Worm (Caenorhabditis elegans) whole organism, L1 larva: ENCODE data around the gene acs-20.

Experiments
- C16A3.4 ChIP-seq: fragments of 150-350 bp; optimal IDR thresholded peaks from 2 replicates; lab custom pipeline; 2014; ENCODE audit warnings: missing biosample characterization, missing genetic modification characterization
- C34B4.2 ChIP-seq: sonication (generic microtip); optimal IDR thresholded peaks from 2 replicates; lab custom pipeline; 2017; ENCODE audit warnings: mild to moderate bottlenecking, missing genetic modification characterization, missing compliant biosample characterization
- alr-1 ChIP-seq: fragments of 200-800 bp; sonication (Bioruptor generic); optimal IDR thresholded peaks from 2 replicates; lab custom pipeline; 2018; ENCODE audit warnings: borderline replicate concordance, mild to moderate bottlenecking, missing genetic modification characterization, missing compliant biosample characterization
- ceh-82 ChIP-seq, 3 experiments: fragments of 150-350 bp in 1 of 3; sonication (generic microtip) in 2 of 3; optimal IDR thresholded peaks; 2 replicates each; lab custom pipeline; 2014 to 2017; ENCODE audit warnings: missing biosample characterization in 3 of 3, missing genetic modification characterization in 3 of 3
- efl-1 ChIP-seq, 4 experiments: fragments of 150-350 bp; optimal IDR thresholded peaks in 3 of 4; peaks in 1 of 4; 1 replicate in 1 of 4; 2 replicates in 3 of 4; lab custom pipeline; 2014; ENCODE audit warnings: missing biosample characterization in 2 of 4, missing genetic modification characterization in 2 of 4, missing genetic modification reagents in 2 of 4
- elt-3 ChIP-seq, 6 experiments: fragments of 150-350 bp in 1 of 6; sonication (generic microtip); optimal IDR thresholded peaks; 2 replicates each; lab custom pipeline; 2017 to 2018; ENCODE audit warnings: missing biosample characterization in 6 of 6, missing genetic modification characterization in 6 of 6, inconsistent platforms in 1 of 6
- fos-1 ChIP-seq: fragments of 150-350 bp; optimal IDR thresholded peaks from 2 replicates; lab custom pipeline; 2014; ENCODE audit warnings: missing biosample characterization, missing genetic modification characterization
- jun-1 ChIP-seq: fragments of 150-350 bp; optimal IDR thresholded peaks from 2 replicates; lab custom pipeline; 2014; ENCODE audit warnings: missing biosample characterization, missing genetic modification reagents, missing genetic modification characterization
- nhr-28 ChIP-seq: fragments of 150-350 bp; optimal IDR thresholded peaks from 2 replicates; lab custom pipeline; 2014; ENCODE audit warnings: missing biosample characterization, missing genetic modification characterization
- pag-3 ChIP-seq: sonication (generic microtip); optimal IDR thresholded peaks from 2 replicates; lab custom pipeline; 2017; ENCODE audit warnings: missing genetic modification characterization, mild to moderate bottlenecking, missing compliant biosample characterization, antibody characterized with exemption, borderline replicate concordance; ENCODE audit not compliant: insufficient read depth
- pax-3 ChIP-seq: fragments of 200-800 bp; sonication (Bioruptor generic); optimal IDR thresholded peaks from 2 replicates; lab custom pipeline; 2018; ENCODE audit warnings: mild to moderate bottlenecking, missing genetic modification characterization, moderate library complexity, missing compliant biosample characterization
- snpc-4 ChIP-seq: fragments of 150-350 bp; optimal IDR thresholded peaks from 2 replicates; lab custom pipeline; 2014; ENCODE audit warnings: missing biosample characterization, missing genetic modification characterization
- unc-86 ChIP-seq: sonication (generic microtip); optimal IDR thresholded peaks from 2 replicates; lab custom pipeline; 2016; ENCODE audit warnings: missing genetic modification characterization, missing compliant biosample characterization

- TF ChIP-seq C34B4.2 (no peak), nhr-28 (no peak), fos-1 (no peak), elt-3 (tag; optimal IDR thresholded peaks at IDR 0.05; lab: Kevin White, UChicago) (no peak), alr-1 (tag; lab: Kevin White, UChicago) (no peak), ceh-82 (tag; optimal IDR thresholded peaks at IDR 0.05; lab: Kevin White, UChicago) (no peak), unc-86 (tag; lab: Kevin White, UChicago) (no peak), jun-1 (tag; lab: Kevin White, UChicago) (no peak), pag-3 (tag; lab: Kevin White, UChicago) (no peak), efl-1 (optimal IDR thresholded peaks at IDR 0.05; lab: Kevin White, UChicago) (no peak), efl-1 (GFP tag; optimal IDR thresholded peaks at IDR 0.05 in 1 of 2; lab: Kevin White, UChicago) (no peak), pax-3 (tag; lab: Kevin White, UChicago) (no peak), snpc-4 (tag; lab: Kevin White, UChicago) (no peak), C16A3.4 (no peak)
Measured at ce11 chrIV:12379784-12380183, 18.7 kb downstream of the acs-20 start, which contains the start of gene thn-1.
